Fruit fly (Drosophila melanogaster) whole organism, adult: ENCODE data around the gene Rab9D.

Experiments
- CG1620 ChIP-seq: fragments of 200-800 bp; sonication (Bioruptor generic); optimal IDR thresholded peaks from 2 replicates; lab custom pipeline; 2016; ENCODE audit warnings: missing biosample characterization, missing genetic modification characterization
- Crg-1 ChIP-seq: fragments of 200-800 bp; sonication (Bioruptor generic); optimal IDR thresholded peaks from 2 replicates; lab custom pipeline; 2016; ENCODE audit warnings: missing biosample characterization, missing genetic modification characterization
- kay ChIP-seq: fragments of 200-800 bp; sonication (Bioruptor generic); peaks from one replicate; lab custom pipeline; 2016; ENCODE audit warnings: missing biosample characterization, missing genetic modification characterization, borderline replicate concordance
- tj ChIP-seq: fragments of 200-800 bp; sonication (Bioruptor generic); optimal IDR thresholded peaks from 3 replicates; lab custom pipeline; 2017; ENCODE audit warnings: missing biosample characterization, mild to moderate bottlenecking, missing genetic modification characterization, moderate library complexity
- toe ChIP-seq: fragments of 200-800 bp; sonication (Bioruptor generic); optimal IDR thresholded peaks from 2 replicates; lab custom pipeline; 2016; ENCODE audit warnings: missing biosample characterization, missing genetic modification characterization

DNA sequence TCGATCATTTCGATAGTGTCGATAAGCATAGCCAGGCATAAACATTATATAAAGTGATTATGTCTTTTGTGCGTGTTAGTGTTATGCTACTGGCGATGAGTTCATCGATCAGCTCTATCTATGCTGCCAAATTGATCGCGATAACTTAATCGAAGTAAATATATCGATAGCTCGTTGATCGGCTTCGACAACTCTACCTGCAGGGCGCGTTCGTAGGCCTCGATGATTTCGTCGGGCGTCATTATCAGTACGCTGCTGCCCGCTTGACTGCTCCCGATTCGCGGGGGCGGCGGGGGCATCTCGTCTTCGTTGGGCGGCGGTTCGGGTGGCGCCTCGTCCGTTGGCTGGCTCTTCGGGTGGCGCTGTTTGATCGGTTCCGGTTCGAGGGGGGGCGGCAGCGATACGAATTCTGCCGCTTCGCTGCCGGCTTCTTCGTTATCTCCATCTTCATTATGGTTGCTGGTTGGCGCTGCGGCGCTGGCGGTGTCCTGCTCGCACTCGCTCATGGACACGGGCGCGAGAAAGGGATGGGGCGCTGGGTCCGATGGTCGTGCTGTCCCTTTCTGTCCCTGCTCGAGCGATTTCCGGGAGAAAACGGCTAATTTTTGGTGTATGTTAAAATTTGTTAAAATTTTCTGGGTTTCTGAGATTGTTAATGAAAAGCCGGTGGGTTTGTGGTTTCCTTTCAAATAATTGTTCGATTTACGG lies 13.3 kb downstream of the Rab9D start, which contains the start of gene CG1628:
- TF ChIP-seq kay (no peak), Crg-1 (no peak), toe (no peak), CG1620 (GFP tag; lab: Kevin White, UChicago) (no peak), tj (GFP tag; lab: Kevin White, UChicago) (no peak)
